Worm (Caenorhabditis elegans) whole organism, young adult: ENCODE results near the gene F54B11.7.

Source experiments
- B0035.1 ChIP-seq: sonication (generic microtip); optimal IDR thresholded peaks from 2 replicates; lab custom pipeline; 2016; ENCODE audit warnings: missing genetic modification characterization, mild to moderate bottlenecking, missing compliant biosample characterization, missing genotype, missing genetic modification reagents
- B0336.3 ChIP-seq: fragments of 200-800 bp; sonication (Bioruptor generic); IDR thresholded peaks from 2 replicates; pipeline ENCODE4 v1.3.6; 2022; ENCODE audit warnings: missing genetic modification characterization, missing compliant biosample characterization
- C06A6.2 ChIP-seq: fragments of 200-800 bp; sonication (Bioruptor generic); conservative IDR thresholded peaks from 2 replicates; pipeline ENCODE4 v1.3.6; 2022; ENCODE audit warnings: missing genetic modification characterization, missing compliant biosample characterization
- D2030.7 ChIP-seq: fragments of 200-800 bp; sonication (Bioruptor generic); IDR thresholded peaks from 2 replicates; pipeline ENCODE4 v1.3.6; 2022; ENCODE audit warnings: missing genetic modification reagents, missing genetic modification characterization, missing compliant biosample characterization
- F52B5.7 ChIP-seq: sonication (generic microtip); optimal IDR thresholded peaks from 2 replicates; lab custom pipeline; 2016; ENCODE audit warnings: mild to moderate bottlenecking, missing genetic modification characterization, missing compliant biosample characterization
- F57A8.1 ChIP-seq: fragments of 200-800 bp; sonication (Bioruptor generic); optimal IDR thresholded peaks from 2 replicates; lab custom pipeline; 2018; ENCODE audit warnings: mild to moderate bottlenecking, missing genetic modification characterization, moderate library complexity, missing compliant biosample characterization
- T26A5.8 ChIP-seq: sonication (generic microtip); optimal IDR thresholded peaks from 2 replicates; lab custom pipeline; 2016; ENCODE audit warnings: missing genetic modification characterization, missing compliant biosample characterization
- Y53F4B.3 ChIP-seq: fragments of 200-800 bp; sonication (Bioruptor generic); IDR thresholded peaks from 2 replicates; pipeline ENCODE4 v1.3.6; 2022; ENCODE audit warnings: missing genetic modification reagents, missing genetic modification characterization, missing compliant biosample characterization
- attf-3 ChIP-seq: fragments of 200-800 bp; sonication (Bioruptor generic); conservative IDR thresholded peaks from 2 replicates; pipeline ENCODE4 v1.3.6; 2022; ENCODE audit warnings: missing genetic modification reagents, missing genetic modification characterization, missing compliant biosample characterization
- cebp-1 ChIP-seq, 2 experiments: fragments of 200-800 bp in 1 of 2; sonication (Bioruptor generic) in 1 of 2; sonication (generic microtip) in 1 of 2; IDR thresholded peaks in 1 of 2; optimal IDR thresholded peaks in 1 of 2; 2 replicates each; pipeline versions ENCODE4 v1.3.6 to Lab custom; 2017 to 2022; ENCODE audit warnings: missing compliant biosample characterization in 2 of 2, missing genetic modification characterization in 2 of 2, mild to moderate bottlenecking in 1 of 2, missing genetic modification reagents in 1 of 2, moderate library complexity in 1 of 2
- ceh-27 ChIP-seq: fragments of 200-800 bp; sonication (Bioruptor generic); optimal IDR thresholded peaks from 2 replicates; lab custom pipeline; 2018; ENCODE audit warnings: mild to moderate bottlenecking, missing genetic modification characterization, moderate library complexity, missing compliant biosample characterization
- ceh-91 ChIP-seq: fragments of 200-800 bp; sonication (Bioruptor generic); IDR thresholded peaks from 2 replicates; pipeline ENCODE4 v1.3.6; 2022; ENCODE audit warnings: missing genetic modification reagents, missing genetic modification characterization, missing compliant biosample characterization
- dox-1 ChIP-seq: fragments of 200-800 bp; sonication (Bioruptor generic); IDR thresholded peaks from 2 replicates; pipeline ENCODE4 v1.3.6; 2022; ENCODE audit warnings: missing genetic modification reagents, missing genetic modification characterization, missing compliant biosample characterization
- egl-44 ChIP-seq: fragments of 200-800 bp; sonication (Bioruptor generic); IDR thresholded peaks from 2 replicates; pipeline ENCODE4 v1.3.6; 2022; ENCODE audit warnings: missing genetic modification reagents, missing genetic modification characterization, missing compliant biosample characterization
- egrh-3 ChIP-seq: fragments of 200-800 bp; sonication (Bioruptor generic); IDR thresholded peaks from 2 replicates; pipeline ENCODE4 v1.3.6; 2022; ENCODE audit warnings: missing genetic modification reagents, missing genetic modification characterization, missing compliant biosample characterization
- ekl-4 ChIP-seq: fragments of 200-800 bp; sonication (Bioruptor generic); IDR thresholded peaks from 2 replicates; pipeline ENCODE4 v1.3.6; 2022; ENCODE audit warnings: missing genetic modification reagents, missing genetic modification characterization, missing compliant biosample characterization
- gei-17 ChIP-seq: fragments of 200-800 bp; sonication (Bioruptor generic); optimal IDR thresholded peaks from 2 replicates; lab custom pipeline; 2018; ENCODE audit warnings: mild to moderate bottlenecking, missing genetic modification characterization, missing compliant biosample characterization
- hlh-26 ChIP-seq: fragments of 200-800 bp; sonication (Bioruptor generic); conservative IDR thresholded peaks from 2 replicates; pipeline ENCODE4 v1.3.6; 2022; ENCODE audit warnings: missing genetic modification reagents, missing genetic modification characterization, missing compliant biosample characterization
- hmg-1.2 ChIP-seq: fragments of 200-800 bp; sonication (Bioruptor generic); IDR thresholded peaks from 2 replicates; pipeline ENCODE4 v1.3.6; 2022; ENCODE audit warnings: missing genetic modification reagents, missing genetic modification characterization, missing compliant biosample characterization
- hmg-20 ChIP-seq: fragments of 200-800 bp; sonication (Bioruptor generic); IDR thresholded peaks from 2 replicates; pipeline ENCODE4 v1.3.6; 2022; ENCODE audit warnings: missing genetic modification reagents, missing genetic modification characterization, missing compliant biosample characterization
- lin-54 ChIP-seq: fragments of 200-800 bp; sonication (Bioruptor generic); optimal IDR thresholded peaks from 2 replicates; lab custom pipeline; 2018; ENCODE audit warnings: mild to moderate bottlenecking, missing genetic modification characterization, missing compliant biosample characterization
- lsy-27 ChIP-seq: sonication (generic microtip); optimal IDR thresholded peaks from 2 replicates; lab custom pipeline; 2017; ENCODE audit warnings: missing genetic modification characterization, mild to moderate bottlenecking, missing compliant biosample characterization, antibody characterized with exemption, missing genotype, borderline replicate concordance; ENCODE audit not compliant: insufficient read depth
- madf-8 ChIP-seq: fragments of 200-800 bp; sonication (Bioruptor generic); conservative IDR thresholded peaks from 2 replicates; pipeline ENCODE4 v1.3.6; 2022; ENCODE audit warnings: missing genetic modification reagents, missing genetic modification characterization, missing compliant biosample characterization
- mcd-1 ChIP-seq: fragments of 200-800 bp; sonication (Bioruptor generic); IDR thresholded peaks from 2 replicates; pipeline ENCODE4 v1.3.6; 2022; ENCODE audit warnings: missing genetic modification reagents, missing genetic modification characterization, missing compliant biosample characterization
- mel-28 ChIP-seq: sonication (generic microtip); optimal IDR thresholded peaks from 2 replicates; lab custom pipeline; 2016; ENCODE audit warnings: borderline replicate concordance, mild to moderate bottlenecking, missing genetic modification characterization, missing compliant biosample characterization
- nfya-1 ChIP-seq: sonication (generic microtip); optimal IDR thresholded peaks from 2 replicates; lab custom pipeline; 2017; ENCODE audit warnings: antibody characterized with exemption, missing compliant biosample characterization, missing genetic modification characterization, borderline replicate concordance; ENCODE audit not compliant: insufficient read depth
- pbrm-1 ChIP-seq: fragments of 200-800 bp; sonication (Bioruptor generic); IDR thresholded peaks from 2 replicates; pipeline ENCODE4 v1.3.6; 2022; ENCODE audit warnings: missing genetic modification reagents, missing genetic modification characterization, missing compliant biosample characterization
- rcor-1 ChIP-seq: fragments of 200-800 bp; sonication (Bioruptor generic); IDR thresholded peaks from 2 replicates; pipeline ENCODE4 v1.3.6; 2022; ENCODE audit warnings: missing genetic modification reagents, missing genetic modification characterization, missing compliant biosample characterization
- somi-1 ChIP-seq: fragments of 200-800 bp; sonication (Bioruptor generic); optimal IDR thresholded peaks from 2 replicates; lab custom pipeline; 2018; ENCODE audit warnings: mild to moderate bottlenecking, missing genetic modification characterization, missing compliant biosample characterization
- zfh-2 ChIP-seq: fragments of 200-800 bp; sonication (Bioruptor generic); conservative IDR thresholded peaks from 2 replicates; pipeline ENCODE4 v1.3.6; 2022; ENCODE audit warnings: missing genetic modification reagents, missing genetic modification characterization, missing compliant biosample characterization
- ztf-25 ChIP-seq: fragments of 200-800 bp; sonication (Bioruptor generic); IDR thresholded peaks from 2 replicates; pipeline ENCODE4 v1.3.6; 2022; ENCODE audit warnings: missing genetic modification reagents, missing genetic modification characterization, missing compliant biosample characterization
- ztf-6 ChIP-seq: fragments of 200-800 bp; sonication (Bioruptor generic); IDR thresholded peaks from 2 replicates; pipeline ENCODE4 v1.3.6; 2022; ENCODE audit warnings: missing genetic modification reagents, missing genetic modification characterization, missing compliant biosample characterization

F54B11.7 gene

DNA sequence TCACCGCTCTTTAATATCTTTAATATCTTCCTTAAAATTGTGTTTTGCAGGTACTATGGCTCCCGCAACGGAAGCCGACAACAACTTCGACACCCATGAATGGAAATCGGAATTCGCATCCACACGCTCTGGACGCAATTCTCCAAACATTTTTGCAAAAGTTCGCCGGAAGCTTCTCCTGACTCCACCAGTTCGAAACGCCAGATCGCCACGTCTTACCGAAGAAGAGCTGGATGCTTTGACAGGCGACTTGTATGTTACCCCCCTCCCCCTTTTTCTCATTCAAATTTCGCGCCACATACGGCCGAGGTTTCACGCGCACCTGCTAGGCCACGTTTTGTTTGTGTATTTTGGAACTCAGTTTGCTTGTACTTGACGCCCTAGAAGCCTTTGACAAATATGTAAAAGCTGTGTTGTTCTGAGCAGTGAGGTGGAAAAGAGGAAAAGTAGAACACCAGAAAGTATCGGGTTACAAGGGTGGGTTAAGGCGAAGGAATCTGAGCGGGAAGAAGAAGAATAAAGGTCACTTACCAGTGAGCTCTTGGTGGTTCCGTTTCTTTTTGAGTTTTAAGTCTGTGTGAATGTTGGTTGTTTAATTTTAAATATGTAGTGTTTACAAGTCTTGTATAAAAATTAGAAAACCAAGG, 15.4 kb upstream of the F54B11.7 start, which contains the start of gene unc-84:
TSS of gene unc-84 (plus strand) at position 51 of the 647 bp plus-strand sequence.
- TF ChIP-seq lin-54 (GFP tag; lab: Kevin White, UChicago) (peak; percentile 10), zfh-2 (peak; percentile 58; the same call in 1 of the 2 replicates), gei-17 (GFP tag; lab: Kevin White, UChicago) (no peak)

DNA sequence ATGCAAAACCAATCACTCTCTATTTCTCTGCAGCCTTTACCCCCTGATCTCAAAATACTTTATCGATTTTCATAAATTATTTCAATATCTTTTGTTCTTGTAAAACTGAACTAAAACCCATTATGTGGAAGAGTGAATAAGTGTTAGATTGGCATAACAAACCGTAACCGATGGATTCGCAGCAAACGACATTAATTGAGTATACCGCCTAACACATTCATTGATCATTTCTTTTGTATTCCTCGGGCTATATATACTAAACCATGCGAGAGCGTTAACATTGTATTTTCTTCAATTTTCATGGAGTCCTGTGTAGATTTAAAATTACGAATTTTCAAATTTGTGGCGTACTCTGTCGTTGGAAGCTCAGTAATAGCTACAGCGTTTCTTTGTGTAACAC, 10.5 kb upstream of the F54B11.7 start, which contains the start of gene col-9:
TSS of gene col-9 (plus strand) at position 301 of the 400 bp plus-strand sequence.
- TF ChIP-seq dox-1 = no peak
- TF ChIP-seq somi-1 = no peak
- TF ChIP-seq nfya-1 (tag; lab: Kevin White, UChicago) = no peak
- TF ChIP-seq F52B5.7 = no peak
- no peak for TF ChIP-seq pbrm-1 (GFP tag; lab: Robert Waterston, UW)
- TF ChIP-seq ceh-91 (GFP tag; lab: Robert Waterston, UW) = no peak
- no peak for TF ChIP-seq egl-44 (GFP tag; lab: Robert Waterston, UW)

DNA sequence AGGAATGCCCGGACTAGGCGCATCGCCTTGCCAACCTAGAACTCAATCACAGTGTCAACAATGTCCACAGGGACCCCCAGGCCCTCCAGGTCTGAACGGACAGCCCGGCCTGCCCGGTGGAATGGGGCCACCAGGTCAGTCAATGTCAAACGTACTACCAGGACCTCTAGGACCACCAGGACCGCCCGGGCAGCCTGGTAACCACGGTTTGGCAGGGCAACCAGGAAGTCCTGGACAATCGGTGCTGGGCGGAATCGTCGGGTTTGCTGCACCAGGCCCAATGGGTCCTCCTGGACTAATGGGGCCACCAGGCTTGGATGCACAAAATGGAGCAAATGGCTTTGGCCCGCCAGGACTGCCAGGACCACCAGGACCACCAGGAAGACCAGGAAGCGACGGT, 9.5 kb upstream of the F54B11.7 start:
- no peak for TF ChIP-seq hmg-20
- no peak for TF ChIP-seq ceh-27 (GFP tag; lab: Kevin White, UChicago)
- no peak for TF ChIP-seq B0035.1 (tag; lab: Kevin White, UChicago)
- TF ChIP-seq egrh-3 = peak; percentile 51; the same call in 1 of the 2 replicates
- peak; percentile 90 for TF ChIP-seq zfh-2
- TF ChIP-seq T26A5.8 (tag; lab: Kevin White, UChicago) = no peak
- TF ChIP-seq lsy-27 (tag; lab: Kevin White, UChicago) = no peak

DNA sequence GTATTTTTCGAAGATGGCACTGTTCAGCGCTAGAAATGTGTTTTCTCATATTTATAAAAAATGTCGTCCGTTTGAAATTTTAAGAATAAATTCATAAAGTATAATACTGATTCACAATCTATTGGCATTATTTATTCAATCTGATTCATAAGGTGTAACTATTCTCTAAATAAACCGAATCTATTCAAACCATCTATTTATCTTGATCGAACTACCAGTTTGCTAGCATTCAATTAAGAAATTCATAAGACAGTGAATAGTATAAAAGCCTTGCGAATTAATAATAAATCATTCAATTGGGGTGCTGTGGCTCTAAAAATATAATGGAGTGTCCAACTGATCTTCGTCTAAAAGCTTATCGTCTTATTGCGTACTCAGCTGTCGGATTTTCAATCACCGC, 9.1 kb upstream of the F54B11.7 start, which contains the start of gene col-44:
TSS of gene col-44 (plus strand) at position 301 of the 400 bp plus-strand sequence.
- TF ChIP-seq attf-3 (GFP tag; lab: Robert Waterston, UW) (no peak), B0035.1 (tag; lab: Kevin White, UChicago) (no peak)

DNA sequence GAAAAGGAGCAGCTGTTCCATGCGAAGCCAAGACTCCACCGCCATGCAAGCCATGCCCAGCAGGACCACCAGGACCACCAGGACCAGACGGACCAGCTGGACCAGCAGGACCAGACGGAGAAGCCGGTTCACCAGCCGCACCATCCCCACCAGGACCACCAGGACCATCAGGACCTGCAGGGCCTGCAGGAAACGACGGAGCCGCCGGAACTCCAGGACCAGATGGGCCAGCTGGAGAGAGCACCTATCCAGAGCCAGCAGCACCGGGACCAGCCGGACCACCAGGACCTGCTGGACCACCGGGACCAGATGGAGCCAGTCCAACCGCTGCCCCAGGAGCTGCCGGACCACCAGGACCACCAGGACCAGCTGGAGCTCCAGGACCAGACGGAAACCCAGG, 8.3 kb upstream of the F54B11.7 start:
- no peak for TF ChIP-seq Y53F4B.3 (GFP tag; lab: Robert Waterston, UW)
- TF ChIP-seq F57A8.1 (GFP tag; lab: Kevin White, UChicago) = no peak
- TF ChIP-seq egrh-3 = peak; percentile 98
- TF ChIP-seq ztf-6 (GFP tag; lab: Robert Waterston, UW) = no peak
- no peak for TF ChIP-seq mel-28
- TF ChIP-seq dox-1 = 0 out of 2 replicates have a peak, but pooled peaks have one; percentile 14
- TF ChIP-seq hmg-1.2 (GFP tag; lab: Robert Waterston, UW) = no peak
- peak; percentile 62 for TF ChIP-seq mcd-1
- peak; percentile 91 for TF ChIP-seq zfh-2
- no peak for TF ChIP-seq rcor-1 (GFP tag; lab: Robert Waterston, UW)
- TF ChIP-seq D2030.7 (GFP tag; lab: Robert Waterston, UW) = no peak
- no peak for TF ChIP-seq hlh-26 (GFP tag; lab: Robert Waterston, UW)
- no peak for TF ChIP-seq ztf-25 (GFP tag; lab: Robert Waterston, UW)
- no peak for TF ChIP-seq ekl-4 (GFP tag; lab: Robert Waterston, UW)

DNA sequence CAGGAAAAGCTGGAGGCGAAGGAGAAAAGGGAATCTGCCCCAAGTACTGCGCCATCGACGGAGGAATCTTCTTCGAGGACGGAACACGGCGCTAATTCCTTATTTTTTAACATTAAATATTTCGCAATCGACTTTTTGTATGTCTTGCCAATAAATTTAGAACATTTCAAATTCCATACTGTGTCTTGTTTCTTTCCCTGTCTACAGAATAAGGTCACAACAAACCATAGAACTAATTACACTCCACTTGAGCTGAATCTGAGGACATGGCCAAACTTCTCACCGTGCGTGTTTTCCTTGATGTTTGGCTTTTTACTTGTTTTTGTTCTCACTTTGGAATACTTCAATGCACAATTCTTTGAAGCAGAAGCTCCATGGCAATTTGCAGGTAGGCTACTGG, 7.9 kb upstream of the F54B11.7 start, which contains the start of gene F54B11.4:
TSS of gene F54B11.4 (plus strand) at position 301 of the 400 bp plus-strand sequence.
- TF ChIP-seq madf-8 (GFP tag; lab: Robert Waterston, UW) = no peak
- TF ChIP-seq B0336.3 (GFP tag; lab: Robert Waterston, UW) = no peak
- no peak for TF ChIP-seq C06A6.2 (GFP tag; lab: Robert Waterston, UW)
- no peak for TF ChIP-seq cebp-1 (GFP tag; IDR thresholded peaks at IDR 0.05; lab: Robert Waterston, UW)
- peak; percentile 62 for TF ChIP-seq cebp-1 (tag; optimal IDR thresholded peaks at IDR 0.05; lab: Kevin White, UChicago)
